Fruit fly (Drosophila melanogaster) whole organism, adult: Measurements from ENCODE around the gene Gyf.

Experiments
- CG11617 ChIP-seq: fragments of 200-800 bp; sonication (Bioruptor generic); optimal IDR thresholded peaks from 2 replicates; lab custom pipeline; 2017; ENCODE audit warnings: mild to moderate bottlenecking, missing biosample characterization, missing genetic modification reagents, missing genetic modification characterization
- CG14711 ChIP-seq: fragments of 200-800 bp; sonication (Bioruptor generic); optimal IDR thresholded peaks from 2 replicates; lab custom pipeline; 2018; ENCODE audit warnings: missing biosample characterization, mild to moderate bottlenecking, missing genetic modification characterization, moderate library complexity
- CG1620 ChIP-seq: fragments of 200-800 bp; sonication (Bioruptor generic); optimal IDR thresholded peaks from 2 replicates; lab custom pipeline; 2016; ENCODE audit warnings: missing biosample characterization, missing genetic modification characterization
- CG33017 ChIP-seq: fragments of 200-800 bp; sonication (Bioruptor generic); optimal IDR thresholded peaks from 2 replicates; lab custom pipeline; 2018; ENCODE audit warnings: missing biosample characterization, mild to moderate bottlenecking, missing genetic modification characterization, moderate library complexity
- CG7045 ChIP-seq: fragments of 200-800 bp; sonication (Bioruptor generic); optimal IDR thresholded peaks from 2 replicates; lab custom pipeline; 2017; ENCODE audit warnings: missing biosample characterization, mild to moderate bottlenecking, missing genetic modification characterization
- Clk ChIP-seq: fragments of 200-800 bp; sonication (Bioruptor generic); optimal IDR thresholded peaks from 2 replicates; lab custom pipeline; 2017; ENCODE audit warnings: missing biosample characterization, missing genetic modification characterization
- Crg-1 ChIP-seq: fragments of 200-800 bp; sonication (Bioruptor generic); optimal IDR thresholded peaks from 2 replicates; lab custom pipeline; 2016; ENCODE audit warnings: missing biosample characterization, missing genetic modification characterization
- kay ChIP-seq: fragments of 200-800 bp; sonication (Bioruptor generic); peaks from one replicate; lab custom pipeline; 2016; ENCODE audit warnings: missing biosample characterization, missing genetic modification characterization, borderline replicate concordance

DNA sequence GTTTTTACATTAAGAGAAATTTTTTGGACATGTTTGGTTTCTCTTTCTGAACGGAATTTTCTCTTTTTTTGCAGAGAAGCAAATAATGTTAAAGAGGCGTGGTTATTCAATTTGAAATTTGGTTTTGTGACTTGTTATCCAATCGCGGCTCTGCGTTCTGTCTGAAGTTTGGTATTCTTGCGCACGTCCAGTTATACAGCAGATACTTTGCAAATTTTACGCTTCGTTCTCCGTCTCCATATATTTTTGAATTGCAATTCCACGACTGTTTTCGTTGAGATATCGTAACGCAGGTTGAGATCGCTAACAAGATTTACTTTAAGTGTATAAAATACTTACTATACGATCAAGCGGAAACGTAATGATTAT, 32.4 kb downstream of the Gyf start:
- TF ChIP-seq CG1620 (GFP tag; lab: Kevin White, UChicago), result no peak
- no peak for TF ChIP-seq Crg-1 (GFP tag; lab: Kevin White, UChicago)
- TF ChIP-seq CG14711 (tag; lab: Kevin White, UChicago), result no peak
- no peak for TF ChIP-seq Clk (GFP tag; lab: Kevin White, UChicago)
- TF ChIP-seq CG7045 (GFP tag; lab: Kevin White, UChicago), result no peak
- no peak for TF ChIP-seq kay
- no peak for TF ChIP-seq CG11617 (GFP tag; lab: Kevin White, UChicago)
- TF ChIP-seq CG33017 (tag; lab: Kevin White, UChicago), result no peak
